Fruit fly (Drosophila melanogaster) whole organism, embryonic: Measurements from ENCODE around the gene Fer3.
A peak's percentile ranks its signal among the peaks of the same experiment; 100 is the strongest.

Experiments used
- B-H2 ChIP-seq: fragments of 200-800 bp; sonication (Bioruptor generic); optimal IDR thresholded peaks from 2 replicates; lab custom pipeline; 2018; ENCODE audit warnings: missing biosample characterization, mild to moderate bottlenecking, missing genetic modification characterization
- CG10147 ChIP-seq: fragments of 200-800 bp; sonication (Bioruptor generic); optimal IDR thresholded peaks from 2 replicates; lab custom pipeline; 2019; ENCODE audit warnings: missing biosample characterization, mild to moderate bottlenecking, missing genetic modification characterization, moderate library complexity
- CG10979 ChIP-seq: fragments of 200-800 bp; sonication (Bioruptor generic); optimal IDR thresholded peaks from 2 replicates; lab custom pipeline; 2018; ENCODE audit warnings: missing biosample characterization, mild to moderate bottlenecking, missing genetic modification characterization, moderate library complexity
- CG11085 ChIP-seq: fragments of 200-800 bp; sonication (Bioruptor generic); IDR thresholded peaks from 2 replicates; pipeline ENCODE4 v1.3.6; 2022; ENCODE audit warnings: missing biosample characterization, missing genetic modification characterization
- CG13123 ChIP-seq: fragments of 200-800 bp; sonication (Bioruptor generic); optimal IDR thresholded peaks from 2 replicates; lab custom pipeline; 2016; ENCODE audit warnings: missing biosample characterization, missing genetic modification characterization
- CG14441 ChIP-seq: fragments of 200-800 bp; sonication (Bioruptor generic); IDR thresholded peaks from 2 replicates; pipeline ENCODE4 v1.3.6; 2022; ENCODE audit warnings: missing biosample characterization, missing genetic modification characterization
- CG17359 ChIP-seq: fragments of 200-800 bp; sonication (Bioruptor generic); optimal IDR thresholded peaks from 3 replicates; lab custom pipeline; 2018; ENCODE audit warnings: missing biosample characterization, mild to moderate bottlenecking, missing genetic modification characterization, moderate library complexity
- CG17829 ChIP-seq: fragments of 200-800 bp; optimal IDR thresholded peaks from 2 replicates; lab custom pipeline; 2019; ENCODE audit warnings: missing biosample characterization, mild to moderate bottlenecking, missing genetic modification characterization, moderate library complexity
- CG1792 ChIP-seq: fragments of 200-800 bp; sonication (Bioruptor generic); optimal IDR thresholded peaks from 2 replicates; lab custom pipeline; 2016; ENCODE audit warnings: missing biosample characterization, missing genetic modification characterization
- CG18262 ChIP-seq: fragments of 200-800 bp; optimal IDR thresholded peaks from 3 replicates; lab custom pipeline; 2019; ENCODE audit warnings: missing biosample characterization, mild to moderate bottlenecking, missing genetic modification characterization, moderate library complexity
- CG2116 ChIP-seq: fragments of 200-800 bp; sonication (Bioruptor generic); optimal IDR thresholded peaks from 3 replicates; lab custom pipeline; 2018; ENCODE audit warnings: missing biosample characterization, mild to moderate bottlenecking, missing genetic modification characterization
- CG4282 ChIP-seq: fragments of 200-800 bp; sonication (Bioruptor generic); optimal IDR thresholded peaks from 2 replicates; lab custom pipeline; 2016; ENCODE audit warnings: missing biosample characterization, missing genetic modification characterization
- CG4617 ChIP-seq: fragments of 200-800 bp; sonication (Bioruptor generic); optimal IDR thresholded peaks from 3 replicates; lab custom pipeline; 2016; ENCODE audit warnings: missing biosample characterization, missing genetic modification characterization, borderline replicate concordance
- CG4820 ChIP-seq: fragments of 200-800 bp; sonication (Bioruptor generic); optimal IDR thresholded peaks from 3 replicates; lab custom pipeline; 2016; ENCODE audit warnings: missing biosample characterization, missing genetic modification characterization
- CG4854 ChIP-seq: fragments of 200-800 bp; sonication (Bioruptor generic); optimal IDR thresholded peaks from 2 replicates; lab custom pipeline; 2016; ENCODE audit warnings: missing biosample characterization, missing genetic modification characterization, inconsistent platforms
- CG6683 ChIP-seq: fragments of 200-800 bp; sonication (Bioruptor generic); optimal IDR thresholded peaks from 2 replicates; lab custom pipeline; 2017; ENCODE audit warnings: missing biosample characterization, mild to moderate bottlenecking, missing genetic modification characterization, missing genetic modification reagents
- CG7271 ChIP-seq: fragments of 200-800 bp; sonication (Bioruptor generic); optimal IDR thresholded peaks from 2 replicates; lab custom pipeline; 2018; ENCODE audit warnings: missing biosample characterization, mild to moderate bottlenecking, missing genetic modification characterization, moderate library complexity
- CG8281 ChIP-seq: fragments of 200-800 bp; sonication (Bioruptor generic); optimal IDR thresholded peaks from 2 replicates; lab custom pipeline; 2018; ENCODE audit warnings: missing biosample characterization, mild to moderate bottlenecking, missing genetic modification characterization, moderate library complexity
- CG9876 ChIP-seq: fragments of 200-800 bp; sonication (Bioruptor generic); optimal IDR thresholded peaks from 2 replicates; lab custom pipeline; 2016; ENCODE audit warnings: missing biosample characterization, missing genetic modification characterization
- CG9932 ChIP-seq: fragments of 200-800 bp; sonication (Bioruptor generic); IDR thresholded peaks from 2 replicates; pipeline ENCODE4 v1.3.6; 2022; ENCODE audit warnings: missing biosample characterization, missing genetic modification characterization
- CTCF ChIP-seq: fragments of 200-800 bp; sonication (Bioruptor generic); optimal IDR thresholded peaks from 2 replicates; lab custom pipeline; 2017; ENCODE audit warnings: missing biosample characterization, mild to moderate bottlenecking, missing genetic modification characterization, moderate library complexity
- Chrac-16 ChIP-seq: fragments of 200-800 bp; sonication (Bioruptor generic); optimal IDR thresholded peaks from 3 replicates; lab custom pipeline; 2016; ENCODE audit warnings: missing biosample characterization, missing genetic modification characterization
- Dref ChIP-seq: fragments of 200-800 bp; sonication (Bioruptor generic); IDR thresholded peaks from 2 replicates; pipeline ENCODE4 v1.3.6; 2022; ENCODE audit warnings: missing biosample characterization, missing genetic modification characterization
- Drgx ChIP-seq: fragments of 200-800 bp; sonication (Bioruptor generic); IDR thresholded peaks from 2 replicates; pipeline ENCODE4 v1.3.6; 2022; ENCODE audit warnings: missing biosample characterization, missing genetic modification characterization
- E2f2 ChIP-seq: fragments of 200-800 bp; sonication (Bioruptor generic); IDR thresholded peaks from 2 replicates; pipeline ENCODE4 v1.3.6; 2022; ENCODE audit warnings: missing biosample characterization, missing genetic modification characterization
- GATAe ChIP-seq: fragments of 200-800 bp; sonication (Bioruptor generic); conservative IDR thresholded peaks from 2 replicates; pipeline ENCODE4 v1.3.6; 2022; ENCODE audit warnings: missing biosample characterization, missing genetic modification characterization
- Gsc ChIP-seq: fragments of 200-800 bp; sonication (Bioruptor generic); IDR thresholded peaks from 2 replicates; pipeline ENCODE4 v1.3.6; 2022; ENCODE audit warnings: missing biosample characterization, missing genetic modification characterization
- HmgD ChIP-seq: fragments of 200-800 bp; sonication (Bioruptor generic); optimal IDR thresholded peaks from 3 replicates; lab custom pipeline; 2016; ENCODE audit warnings: missing biosample characterization, missing genetic modification characterization
- Hmr ChIP-seq: fragments of 200-800 bp; sonication (Bioruptor generic); optimal IDR thresholded peaks from 3 replicates; lab custom pipeline; 2017; ENCODE audit warnings: mild to moderate bottlenecking, missing biosample characterization, missing genetic modification reagents, missing genetic modification characterization
- Hsf ChIP-seq: fragments of 200-800 bp; sonication (Bioruptor generic); optimal IDR thresholded peaks from 3 replicates; lab custom pipeline; 2016; ENCODE audit warnings: missing biosample characterization, missing genetic modification characterization
- Meics ChIP-seq: fragments of 200-800 bp; sonication (Bioruptor generic); optimal IDR thresholded peaks from 2 replicates; lab custom pipeline; 2017; ENCODE audit warnings: missing biosample characterization, mild to moderate bottlenecking, missing genetic modification characterization
- Optix ChIP-seq: fragments of 200-800 bp; sonication (Bioruptor generic); IDR thresholded peaks from 3 replicates; pipeline ENCODE4 v1.3.6; 2022; ENCODE audit warnings: missing biosample characterization, missing genetic modification characterization
- Ravus ChIP-seq: fragments of 200-800 bp; sonication (Bioruptor generic); IDR thresholded peaks from 2 replicates; pipeline ENCODE4 v1.3.6; 2022; ENCODE audit warnings: missing biosample characterization, missing genetic modification characterization
- Rx ChIP-seq: fragments of 200-800 bp; sonication (Bioruptor generic); IDR thresholded peaks from 2 replicates; pipeline ENCODE4 v1.3.6; 2022; ENCODE audit warnings: missing biosample characterization, missing genetic modification characterization
- YL-1 ChIP-seq: fragments of 200-800 bp; sonication (Bioruptor generic); optimal IDR thresholded peaks from 3 replicates; lab custom pipeline; 2017; ENCODE audit warnings: missing biosample characterization, mild to moderate bottlenecking, missing genetic modification characterization
- ara ChIP-seq: fragments of 200-800 bp; sonication (Bioruptor generic); IDR thresholded peaks from 2 replicates; pipeline ENCODE4 v1.3.6; 2022; ENCODE audit warnings: missing biosample characterization, missing genetic modification characterization
- bab2 ChIP-seq: fragments of 200-800 bp; sonication (Bioruptor generic); optimal IDR thresholded peaks from 2 replicates; lab custom pipeline; 2016; ENCODE audit warnings: missing biosample characterization, missing genetic modification characterization
- dati ChIP-seq: fragments of 200-800 bp; sonication (Bioruptor generic); IDR thresholded peaks from 2 replicates; pipeline ENCODE4 v1.3.6; 2022; ENCODE audit warnings: missing biosample characterization, missing genetic modification characterization
- dysf ChIP-seq: fragments of 200-800 bp; sonication (Bioruptor generic); IDR thresholded peaks from 3 replicates; pipeline ENCODE4 v1.3.6; 2022; ENCODE audit warnings: missing biosample characterization, missing genetic modification characterization
- ham ChIP-seq: fragments of 200-800 bp; sonication (Bioruptor generic); IDR thresholded peaks from 2 replicates; pipeline ENCODE4 v1.3.6; 2022; ENCODE audit warnings: missing biosample characterization, missing genetic modification characterization
- klu ChIP-seq: fragments of 200-800 bp; sonication (Bioruptor generic); IDR thresholded peaks from 2 replicates; pipeline ENCODE4 v1.3.6; 2022; ENCODE audit warnings: missing biosample characterization, missing genetic modification characterization
- kni ChIP-seq: fragments of 200-800 bp; sonication (Bioruptor generic); optimal IDR thresholded peaks from 3 replicates; lab custom pipeline; 2017; ENCODE audit warnings: mild to moderate bottlenecking, missing biosample characterization, missing genetic modification reagents, missing genetic modification characterization
- mam ChIP-seq: fragments of 200-800 bp; sonication (Bioruptor generic); optimal IDR thresholded peaks from 3 replicates; lab custom pipeline; 2016; ENCODE audit warnings: missing biosample characterization, missing genetic modification characterization
- odd ChIP-seq: fragments of 200-800 bp; sonication (Bioruptor generic); optimal IDR thresholded peaks from 2 replicates; lab custom pipeline; 2017; ENCODE audit warnings: missing biosample characterization, mild to moderate bottlenecking, missing genetic modification characterization
- onecut ChIP-seq: fragments of 200-800 bp; sonication (Bioruptor generic); IDR thresholded peaks from 2 replicates; pipeline ENCODE4 v1.3.6; 2022; ENCODE audit warnings: missing biosample characterization, missing genetic modification characterization
- p53 ChIP-seq: fragments of 200-800 bp; sonication (Bioruptor generic); optimal IDR thresholded peaks from 2 replicates; lab custom pipeline; 2016; ENCODE audit warnings: missing biosample characterization, missing genetic modification characterization
- pb ChIP-seq: fragments of 200-800 bp; sonication (Bioruptor generic); optimal IDR thresholded peaks from 3 replicates; lab custom pipeline; 2016; ENCODE audit warnings: missing biosample characterization, missing genetic modification characterization
- pzg ChIP-seq: fragments of 200-800 bp; sonication (Bioruptor generic); optimal IDR thresholded peaks from 3 replicates; lab custom pipeline; 2018; ENCODE audit warnings: missing biosample characterization, mild to moderate bottlenecking, missing genetic modification characterization, moderate library complexity
- rib ChIP-seq: fragments of 200-800 bp; sonication (Bioruptor generic); IDR thresholded peaks from 2 replicates; pipeline ENCODE4 v1.3.6; 2022; ENCODE audit warnings: missing biosample characterization, missing genetic modification characterization
- sens ChIP-seq: fragments of 200-800 bp; sonication (Bioruptor generic); peaks from one replicate; lab custom pipeline; 2016; ENCODE audit warnings: missing biosample characterization, missing genetic modification characterization
- sens-2 ChIP-seq: fragments of 200-800 bp; sonication (Bioruptor generic); IDR thresholded peaks from 2 replicates; pipeline ENCODE4 v1.3.6; 2022; ENCODE audit warnings: missing biosample characterization, missing genetic modification characterization
- sna ChIP-seq: fragments of 200-800 bp; sonication (Bioruptor generic); IDR thresholded peaks from 2 replicates; pipeline ENCODE4 v1.3.6; 2022; ENCODE audit warnings: missing biosample characterization, missing genetic modification characterization; ENCODE audit not compliant: partially characterized antibody
- tgo ChIP-seq: fragments of 200-800 bp; sonication (Bioruptor generic); IDR thresholded peaks from 3 replicates; pipeline ENCODE4 v1.3.6; 2022; ENCODE audit warnings: missing biosample characterization, missing genetic modification characterization
- zen ChIP-seq: fragments of 200-800 bp; sonication (Bioruptor generic); optimal IDR thresholded peaks from 3 replicates; lab custom pipeline; 2018; ENCODE audit warnings: missing biosample characterization, mild to moderate bottlenecking, missing genetic modification characterization, moderate library complexity

Gene Fer3

dm6 chr3R:11663441-11663840 lies 30.7 kb downstream of the Fer3 start:
- TF ChIP-seq Dref (GFP tag; lab: Robert Waterston, UW) (no peak), CG4820 (GFP tag; lab: Kevin White, UChicago) (peak; percentile 23), sna (GFP tag; lab: Robert Waterston, UW) (no peak), CG6683 (no peak), CG13123 (GFP tag; lab: Kevin White, UChicago) (no peak), rib (no peak), CG10979 (tag; lab: Kevin White, UChicago) (peak; percentile 38), Drgx (GFP tag; lab: Robert Waterston, UW) (no peak), CG2116 (GFP tag; lab: Kevin White, UChicago) (no peak), ara (no peak), sens-2 (GFP tag; lab: Robert Waterston, UW) (no peak), Ravus (GFP tag; lab: Robert Waterston, UW) (no peak), Meics (GFP tag; lab: Kevin White, UChicago) (peak; percentile 48), CG9932 (no peak), tgo (GFP tag; lab: Robert Waterston, UW) (peak; percentile 39; the same call in 1 of the 3 replicates), klu (no peak), CG17359 (tag; lab: Kevin White, UChicago) (peak; percentile 62), Chrac-16 (GFP tag; lab: Kevin White, UChicago) (no peak), CG11085 (GFP tag; lab: Robert Waterston, UW) (no peak), onecut (GFP tag; lab: Robert Waterston, UW) (no peak), CG4854 (GFP tag; lab: Kevin White, UChicago) (no peak), CG7271 (tag; lab: Kevin White, UChicago) (no peak), Rx (GFP tag; lab: Robert Waterston, UW) (no peak), CG1792 (GFP tag; lab: Kevin White, UChicago) (no peak), E2f2 (no peak), bab2 (GFP tag; lab: Kevin White, UChicago) (no peak), p53 (no peak), Hsf (GFP tag; lab: Kevin White, UChicago) (peak; percentile 20), CG9876 (no peak), odd (peak; percentile 48), CG17829 (peak; percentile 47), CG18262 (tag; lab: Kevin White, UChicago) (peak; percentile 68), kni (GFP tag; lab: Kevin White, UChicago) (no peak), YL-1 (no peak), CTCF (GFP tag; lab: Kevin White, UChicago) (no peak), pb (GFP tag; lab: Kevin White, UChicago) (no peak), GATAe (GFP tag; lab: Robert Waterston, UW) (no peak), CG14441 (GFP tag; lab: Robert Waterston, UW) (no peak), sens (GFP tag; lab: Kevin White, UChicago) (peak; percentile 13), CG8281 (peak; percentile 3), dati (no peak), Optix (GFP tag; lab: Robert Waterston, UW) (no peak), mam (GFP tag; lab: Kevin White, UChicago) (no peak), dysf (GFP tag; lab: Robert Waterston, UW) (peak; percentile 38; the same call in 1 of the 3 replicates), pzg (no peak), CG4282 (no peak), HmgD (GFP tag; lab: Kevin White, UChicago) (no peak), zen (tag; lab: Kevin White, UChicago) (no peak), Gsc (GFP tag; lab: Robert Waterston, UW) (no peak), CG10147 (no peak), B-H2 (GFP tag; lab: Kevin White, UChicago) (no peak), CG4617 (no peak), Hmr (peak; percentile 36), ham (GFP tag; lab: Robert Waterston, UW) (no peak)
